Worm (Caenorhabditis elegans): Measurements from ENCODE around the gene elks-1.

The elks-1 gene

DNA sequence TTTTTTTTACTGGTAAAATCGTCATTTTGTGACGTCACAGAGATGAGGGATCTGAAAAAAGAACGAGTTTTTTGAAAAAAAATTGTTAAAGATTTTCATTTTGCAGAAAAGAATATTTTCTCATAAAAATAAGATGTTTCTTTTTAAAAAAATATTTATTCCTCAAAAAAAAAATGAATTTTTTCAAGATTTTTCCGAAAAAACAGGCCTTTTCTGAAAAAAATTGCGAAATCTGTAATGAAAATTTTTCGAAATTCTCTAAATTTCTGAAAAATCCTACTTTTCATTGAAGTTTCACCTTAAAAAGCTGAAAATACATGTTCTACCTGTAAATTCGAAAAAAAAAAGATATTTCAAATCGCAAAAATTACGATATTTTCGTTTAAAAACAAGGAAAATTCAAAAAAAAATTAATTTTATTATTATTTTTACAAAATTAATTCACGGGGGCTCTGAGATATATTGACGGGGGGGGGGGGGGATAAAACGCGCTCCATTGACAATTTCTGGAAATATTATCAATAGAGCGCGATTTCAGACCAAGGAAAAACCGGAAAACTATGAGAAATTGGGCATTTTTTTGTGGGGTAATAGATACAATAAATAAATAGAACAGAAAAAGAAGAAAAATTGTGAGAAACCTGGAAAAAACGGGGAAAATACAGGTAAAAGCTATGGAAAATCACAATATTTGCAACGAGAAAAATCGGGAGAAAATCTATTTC, 28.4 kb upstream of the elks-1 start, which contains the start of gene otub-4:
Gene otub-4, minus strand, starts transcription at position 51 of the 725 bp plus-strand sequence.
- TF ChIP-seq duxl-1 (tag; optimal IDR thresholded peaks at IDR 0.05; ENCODE audit: poor library complexity), result no peak
- TF ChIP-seq Y75B8A.6 (GFP tag; IDR thresholded peaks at IDR 0.05), result no peak
- no peak for TF ChIP-seq aly-2 (tag; optimal IDR thresholded peaks at IDR 0.05)
- peak; percentile 66 for TF ChIP-seq lin-38 (GFP tag; IDR thresholded peaks at IDR 0.05)
- no peak for TF ChIP-seq R02D3.7 (tag; optimal IDR thresholded peaks at IDR 0.05)

DNA sequence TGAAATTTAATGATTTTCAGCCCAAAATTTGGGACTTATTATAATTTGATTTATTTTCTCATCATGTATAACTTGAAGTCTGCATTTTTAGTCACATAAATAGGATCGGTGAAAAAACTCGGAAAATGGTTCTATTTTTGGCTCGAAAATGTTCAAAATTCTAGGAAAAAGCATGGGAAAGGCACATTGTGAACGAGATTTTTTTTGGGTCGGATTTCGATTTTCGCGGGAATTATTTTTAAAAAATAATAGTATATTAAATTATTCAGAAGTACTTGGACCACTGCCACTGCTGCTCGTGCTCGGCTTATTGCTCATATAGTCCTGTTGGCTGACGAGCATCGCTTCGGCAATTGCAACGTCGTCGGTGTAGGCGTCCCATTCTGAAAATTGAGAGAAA, 23.5 kb upstream of the elks-1 start:
- 0 out of 2 replicates have a peak, but pooled peaks have one; percentile 42 for TF ChIP-seq zfp-3 (GFP tag; conservative IDR thresholded peaks at IDR 0.05)
- no peak for TF ChIP-seq Y5F2A.4 (GFP tag; optimal IDR thresholded peaks at IDR 0.05)
- TF ChIP-seq mxl-3 (GFP tag; optimal IDR thresholded peaks at IDR 0.05), result no peak
- no peak for TF ChIP-seq ceh-82 (tag; optimal IDR thresholded peaks at IDR 0.05)
- no peak for TF ChIP-seq dmd-9 (GFP tag; IDR thresholded peaks at IDR 0.05)
- no peak for TF ChIP-seq mxl-2 (GFP tag; conservative IDR thresholded peaks at IDR 0.05)
- peak; percentile 23; the same call in 1 of the 2 replicates for TF ChIP-seq lin-38 (GFP tag; IDR thresholded peaks at IDR 0.05)
- no peak for TF ChIP-seq dpl-1 (GFP tag; optimal IDR thresholded peaks at IDR 0.05)
- no peak for TF ChIP-seq snpc-4 (tag; optimal IDR thresholded peaks at IDR 0.05)
- no peak for TF ChIP-seq tag-97 (GFP tag; IDR thresholded peaks at IDR 0.05)
- TF ChIP-seq mdl-1 (tag; optimal IDR thresholded peaks at IDR 0.05), result no peak
- TF ChIP-seq attf-4 (tag; optimal IDR thresholded peaks at IDR 0.05), result no peak
- TF ChIP-seq ztf-7 (tag; optimal IDR thresholded peaks at IDR 0.05), result no peak
- peak; percentile 4 for TF ChIP-seq mes-2 (tag; optimal IDR thresholded peaks at IDR 0.05; ENCODE audit: poor library complexity, severe bottlenecking)
- TF ChIP-seq daf-12 (tag; optimal IDR thresholded peaks at IDR 0.05), result no peak
- no peak for TF ChIP-seq zip-2 (tag; optimal IDR thresholded peaks at IDR 0.05)
- TF ChIP-seq daf-19 (GFP tag; conservative IDR thresholded peaks at IDR 0.05), result no peak
- no peak for TF ChIP-seq T26A8.4 (GFP tag; IDR thresholded peaks at IDR 0.05)
- TF ChIP-seq set-16 (GFP tag; IDR thresholded peaks at IDR 0.05), result no peak
- TF ChIP-seq hmg-1.1 (GFP tag; IDR thresholded peaks at IDR 0.05), result no peak
- 0 out of 2 replicates have a peak, but pooled peaks have one; percentile 11 for TF ChIP-seq dmd-8 (GFP tag; IDR thresholded peaks at IDR 0.05)
- TF ChIP-seq duxl-1 (tag; optimal IDR thresholded peaks at IDR 0.05; ENCODE audit: poor library complexity), result peak; percentile 3
- TF ChIP-seq madf-5 (GFP tag; IDR thresholded peaks at IDR 0.05), result no peak
- no peak for TF ChIP-seq nhr-28 (tag; optimal IDR thresholded peaks at IDR 0.05)
- TF ChIP-seq mdt-29 (GFP tag; IDR thresholded peaks at IDR 0.05), result no peak
- no peak for TF ChIP-seq ama-1 (optimal IDR thresholded peaks at IDR 0.05)
- no peak for TF ChIP-seq F26F4.8 (GFP tag; conservative IDR thresholded peaks at IDR 0.05)
- TF ChIP-seq egl-27 (tag; optimal IDR thresholded peaks at IDR 0.05), result no peak
- TF ChIP-seq ceh-20 (GFP tag; IDR thresholded peaks at IDR 0.05), result no peak
- TF ChIP-seq F49E8.2 (tag; optimal IDR thresholded peaks at IDR 0.05; ENCODE audit: borderline replicate concordance), result no peak
- no peak for TF ChIP-seq Y48G9A.11 (GFP tag; IDR thresholded peaks at IDR 0.05)
- no peak for TF ChIP-seq aly-2 (tag; optimal IDR thresholded peaks at IDR 0.05)
- no peak for TF ChIP-seq R02D3.7 (tag; optimal IDR thresholded peaks at IDR 0.05)
- TF ChIP-seq pha-4 (GFP tag; IDR thresholded peaks at IDR 0.05), result no peak
- TF ChIP-seq pha-4 (tag; optimal IDR thresholded peaks at IDR 0.05), result no peak
- TF ChIP-seq snpc-1.2 (GFP tag; IDR thresholded peaks at IDR 0.05), result no peak
- TF ChIP-seq php-3 (GFP tag; IDR thresholded peaks at IDR 0.05), result no peak
- no peak for TF ChIP-seq zip-11 (GFP tag; IDR thresholded peaks at IDR 0.05)
- TF ChIP-seq aha-1 (tag), result no peak
- TF ChIP-seq ztf-11 (tag; optimal IDR thresholded peaks at IDR 0.05), result no peak
- TF ChIP-seq nhr-237 (tag; optimal IDR thresholded peaks at IDR 0.05), result no peak
- no peak for TF ChIP-seq pqm-1 (tag; optimal IDR thresholded peaks at IDR 0.05)
- peak; percentile 30 for TF ChIP-seq dve-1 (tag; optimal IDR thresholded peaks at IDR 0.05; ENCODE audit: insufficient read depth)
- TF ChIP-seq lin-1 (GFP tag; IDR thresholded peaks at IDR 0.05), result no peak
- no peak for TF ChIP-seq nhr-42 (GFP tag; IDR thresholded peaks at IDR 0.05)
- TF ChIP-seq tra-1 (GFP tag; IDR thresholded peaks at IDR 0.05), result 0 out of 2 replicates have a peak, but pooled peaks have one; percentile 13
- TF ChIP-seq Y75B8A.6 (GFP tag; IDR thresholded peaks at IDR 0.05), result no peak
- no peak for TF ChIP-seq ctbp-1 (GFP tag; IDR thresholded peaks at IDR 0.05)

All from whole organism, L4 larva.